Worm (Caenorhabditis elegans) whole organism, midembryonic: ENCODE results near the gene wee-1.1.

ENCODE experiments used
- flt-1 ChIP-seq: fragments of 200-800 bp; sonication (Bioruptor generic); IDR thresholded peaks from 2 replicates; pipeline ENCODE4 v1.3.6; 2022; ENCODE audit warnings: missing genetic modification characterization, missing compliant biosample characterization
- ztf-29 ChIP-seq: fragments of 200-800 bp; sonication (Bioruptor generic); IDR thresholded peaks from 2 replicates; pipeline ENCODE4 v1.3.6; 2022; ENCODE audit warnings: missing genetic modification reagents, missing genetic modification characterization, missing compliant biosample characterization

ce11 chrII:9621913-9622348, 38.6 kb upstream of the wee-1.1 start:
- TF ChIP-seq ztf-29 (GFP tag; lab: Robert Waterston, UW) (no peak), flt-1 (GFP tag; lab: Robert Waterston, UW) (no peak)
